Fruit fly (Drosophila melanogaster) whole organism, embryonic: ENCODE data around the gene CG9702.

ENCODE experiments used
- CG1233 ChIP-seq: fragments of 200-800 bp; sonication (Bioruptor generic); optimal IDR thresholded peaks from 4 replicates; lab custom pipeline; 2018; ENCODE audit warnings: missing biosample characterization, mild to moderate bottlenecking, missing genetic modification characterization
- CG33557 ChIP-seq: fragments of 200-800 bp; sonication (Bioruptor generic); optimal IDR thresholded peaks from 2 replicates; lab custom pipeline; 2019; ENCODE audit warnings: missing biosample characterization, mild to moderate bottlenecking, missing genetic modification characterization, moderate library complexity
- Deaf1 ChIP-seq: fragments of 200-800 bp; optimal IDR thresholded peaks from 3 replicates; lab custom pipeline; 2019; ENCODE audit warnings: missing biosample characterization, mild to moderate bottlenecking, missing genetic modification characterization, moderate library complexity
- Spps ChIP-seq: fragments of 200-800 bp; sonication (Bioruptor generic); optimal IDR thresholded peaks from 2 replicates; lab custom pipeline; 2018; ENCODE audit warnings: missing biosample characterization, mild to moderate bottlenecking, missing genetic modification characterization
- Usf ChIP-seq: fragments of 200-800 bp; sonication (Bioruptor generic); optimal IDR thresholded peaks from 2 replicates; lab custom pipeline; 2017; ENCODE audit warnings: missing genotype, missing biosample characterization, missing genetic modification characterization
- Xrp1 ChIP-seq: fragments of 200-800 bp; sonication (Bioruptor generic); IDR thresholded peaks from 2 replicates; pipeline ENCODE4 v1.3.6; 2022; ENCODE audit warnings: missing biosample characterization, missing genetic modification characterization
- al ChIP-seq: fragments of 200-800 bp; sonication (Bioruptor generic); IDR thresholded peaks from 2 replicates; pipeline ENCODE4 v1.3.6; 2022; ENCODE audit warnings: missing biosample characterization, missing genetic modification characterization
- ash1 ChIP-seq: fragments of 200-800 bp; sonication (Bioruptor generic); optimal IDR thresholded peaks from 2 replicates; lab custom pipeline; 2018; ENCODE audit warnings: missing biosample characterization, mild to moderate bottlenecking, missing genetic modification characterization
- fd96Cb ChIP-seq: fragments of 200-800 bp; sonication (Bioruptor generic); optimal IDR thresholded peaks from 2 replicates; lab custom pipeline; 2018; ENCODE audit warnings: missing biosample characterization, mild to moderate bottlenecking, missing genetic modification characterization, moderate library complexity

dm6 chr3R:30540196-30540595 is 39.0 kb upstream of the CG9702 start:
- peak; percentile 91 for TF ChIP-seq fd96Cb (tag; lab: Kevin White, UChicago)
- peak; percentile 78 for TF ChIP-seq Deaf1
- TF ChIP-seq al: peak; percentile 87
- peak; percentile 54 for TF ChIP-seq Usf (GFP tag; lab: Kevin White, UChicago)
- peak; percentile 41 for TF ChIP-seq CG33557 (GFP tag; lab: Kevin White, UChicago)
- peak; percentile 87 for TF ChIP-seq CG1233 (GFP tag; lab: Kevin White, UChicago)
- peak; percentile 53 for TF ChIP-seq ash1 (GFP tag; lab: Kevin White, UChicago)
- TF ChIP-seq Spps (tag; lab: Kevin White, UChicago): peak; percentile 71
- peak; percentile 87 for TF ChIP-seq Xrp1 (GFP tag; lab: Robert Waterston, UW)
